Worm (Caenorhabditis elegans) whole organism, L1 larva: ENCODE data around the gene nhr-18.

ENCODE experiments used
- blmp-1 ChIP-seq: fragments of 150-350 bp; optimal IDR thresholded peaks from 2 replicates; lab custom pipeline; 2014; ENCODE audit warnings: missing biosample characterization, missing genetic modification characterization
- lin-15B ChIP-seq: fragments of 150-350 bp; sonication (generic microtip); optimal IDR thresholded peaks from 3 replicates; lab custom pipeline; 2014; ENCODE audit warnings: missing biosample characterization, missing genetic modification characterization
- mep-1 ChIP-seq: fragments of 150-350 bp; optimal IDR thresholded peaks from 2 replicates; lab custom pipeline; 2014; ENCODE audit warnings: missing biosample characterization, missing genetic modification characterization
- nhr-11 ChIP-seq: fragments of 150-350 bp; optimal IDR thresholded peaks from 2 replicates; lab custom pipeline; 2014; ENCODE audit warnings: missing biosample characterization, missing genetic modification characterization
- nhr-12 ChIP-seq: sonication (generic microtip); optimal IDR thresholded peaks from 2 replicates; lab custom pipeline; 2017; ENCODE audit warnings: missing biosample characterization, missing genetic modification characterization
- nhr-237 ChIP-seq: fragments of 150-350 bp; optimal IDR thresholded peaks from 2 replicates; lab custom pipeline; 2014; ENCODE audit warnings: missing biosample characterization, missing genetic modification characterization
- snpc-4 ChIP-seq: fragments of 150-350 bp; optimal IDR thresholded peaks from 2 replicates; lab custom pipeline; 2014; ENCODE audit warnings: missing biosample characterization, missing genetic modification characterization
- unc-62 ChIP-seq: fragments of 150-350 bp; optimal IDR thresholded peaks from 2 replicates; lab custom pipeline; 2014; ENCODE audit warnings: missing biosample characterization, missing genetic modification reagents, missing genetic modification characterization

DNA sequence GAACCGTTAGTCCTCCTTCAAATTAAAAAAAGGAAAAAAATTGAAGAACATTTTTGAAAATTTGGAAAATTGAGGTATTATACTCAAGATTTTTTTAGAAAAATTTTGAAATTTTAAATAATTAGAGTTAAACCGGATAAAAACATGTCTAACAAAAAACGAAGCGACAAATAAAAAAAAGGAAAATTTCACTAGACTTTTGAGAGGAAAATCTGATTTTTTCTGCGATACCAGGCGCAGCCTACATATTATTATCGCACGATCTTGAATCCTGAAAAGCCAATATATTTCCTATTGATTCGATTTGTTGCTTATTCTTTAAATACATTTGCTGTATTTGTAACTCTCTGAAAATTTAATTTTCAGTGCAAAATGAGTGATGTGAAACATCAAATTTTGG is 11.7 kb upstream of the nhr-18 start, which contains the start of gene nstp-8:
- TF ChIP-seq nhr-12 (tag; lab: Kevin White, UChicago) (no peak), blmp-1 (tag; lab: Kevin White, UChicago) (peak; percentile 30), nhr-11 (tag; lab: Kevin White, UChicago) (no peak), unc-62 (GFP tag; lab: Kevin White, UChicago) (no peak), snpc-4 (tag; lab: Kevin White, UChicago) (no peak), lin-15B (tag; lab: Kevin White, UChicago) (no peak), nhr-237 (tag; lab: Kevin White, UChicago) (no peak), mep-1 (no peak)
